Fruit fly (Drosophila melanogaster) whole organism, embryonic: ENCODE data around the gene IA-2.

ENCODE experiments used
- Blimp-1 ChIP-seq: fragments of 200-800 bp; sonication (Bioruptor generic); optimal IDR thresholded peaks from 3 replicates; lab custom pipeline; 2018; ENCODE audit warnings: missing biosample characterization, missing genetic modification characterization, mild to moderate bottlenecking, moderate library complexity, missing genetic modification reagents
- CG10147 ChIP-seq: fragments of 200-800 bp; sonication (Bioruptor generic); optimal IDR thresholded peaks from 2 replicates; lab custom pipeline; 2019; ENCODE audit warnings: missing biosample characterization, mild to moderate bottlenecking, missing genetic modification characterization, moderate library complexity
- CG10209 ChIP-seq: fragments of 200-800 bp; sonication (Bioruptor generic); optimal IDR thresholded peaks from 3 replicates; lab custom pipeline; 2017; ENCODE audit warnings: missing biosample characterization, mild to moderate bottlenecking, missing genetic modification characterization, missing genetic modification reagents
- CG1024 ChIP-seq: fragments of 200-800 bp; sonication (Bioruptor generic); IDR thresholded peaks from 2 replicates; pipeline ENCODE4 v1.3.6; 2022; ENCODE audit warnings: missing biosample characterization, missing genetic modification characterization
- CG11093 ChIP-seq: fragments of 200-800 bp; sonication (Bioruptor generic); IDR thresholded peaks from 3 replicates; pipeline ENCODE4 v1.3.6; 2022; ENCODE audit warnings: missing biosample characterization, missing genetic modification characterization
- CG11695 ChIP-seq: fragments of 200-800 bp; sonication (Bioruptor generic); IDR thresholded peaks from 3 replicates; pipeline ENCODE4 v1.3.6; 2022; ENCODE audit warnings: missing biosample characterization, missing genetic modification characterization
- CG12219 ChIP-seq: fragments of 200-800 bp; sonication (Bioruptor generic); optimal IDR thresholded peaks from 3 replicates; lab custom pipeline; 2018; ENCODE audit warnings: missing biosample characterization, mild to moderate bottlenecking, missing genetic modification characterization
- CG12391 ChIP-seq: fragments of 200-800 bp; sonication (Bioruptor generic); optimal IDR thresholded peaks from 3 replicates; lab custom pipeline; 2018; ENCODE audit warnings: missing biosample characterization, mild to moderate bottlenecking, missing genetic modification characterization, moderate library complexity
- CG14965 ChIP-seq: fragments of 200-800 bp; sonication (Bioruptor generic); optimal IDR thresholded peaks from 2 replicates; lab custom pipeline; 2016; ENCODE audit warnings: missing biosample characterization, missing genetic modification characterization, borderline replicate concordance
- CG1603 ChIP-seq: fragments of 200-800 bp; sonication (Bioruptor generic); optimal IDR thresholded peaks from 2 replicates; lab custom pipeline; 2019; ENCODE audit warnings: missing biosample characterization, mild to moderate bottlenecking, missing genetic modification characterization, moderate library complexity
- CG18011 ChIP-seq: fragments of 200-800 bp; sonication (Bioruptor generic); optimal IDR thresholded peaks from 2 replicates; lab custom pipeline; 2017; ENCODE audit warnings: missing biosample characterization, missing genetic modification characterization, mild to moderate bottlenecking, moderate library complexity, missing genotype
- CG18599 ChIP-seq: fragments of 200-800 bp; sonication (Bioruptor generic); optimal IDR thresholded peaks from 3 replicates; lab custom pipeline; 2017; ENCODE audit warnings: missing biosample characterization, missing genetic modification characterization, mild to moderate bottlenecking, moderate library complexity, missing genetic modification reagents
- CG2202 ChIP-seq: fragments of 200-800 bp; sonication (Bioruptor generic); optimal IDR thresholded peaks from 2 replicates; lab custom pipeline; 2018; ENCODE audit warnings: missing biosample characterization, mild to moderate bottlenecking, missing genetic modification characterization
- CG2712 ChIP-seq: fragments of 200-800 bp; optimal IDR thresholded peaks from 3 replicates; lab custom pipeline; 2019; ENCODE audit warnings: missing biosample characterization, mild to moderate bottlenecking, missing genetic modification characterization, moderate library complexity
- CG34422 ChIP-seq: fragments of 200-800 bp; sonication (Bioruptor generic); IDR thresholded peaks from 3 replicates; pipeline ENCODE4 v1.3.6; 2022; ENCODE audit warnings: missing biosample characterization, missing genetic modification characterization
- CG6254 ChIP-seq: fragments of 200-800 bp; sonication (Bioruptor generic); optimal IDR thresholded peaks from 3 replicates; lab custom pipeline; 2017; ENCODE audit warnings: mild to moderate bottlenecking, missing biosample characterization, missing genetic modification reagents, missing genetic modification characterization
- CG7372 ChIP-seq: fragments of 200-800 bp; sonication (Bioruptor generic); IDR thresholded peaks from 2 replicates; pipeline ENCODE4 v1.3.6; 2022; ENCODE audit warnings: missing biosample characterization, missing genetic modification characterization
- CG7928 ChIP-seq: fragments of 200-800 bp; sonication (Bioruptor generic); optimal IDR thresholded peaks from 2 replicates; lab custom pipeline; 2017; ENCODE audit warnings: missing biosample characterization, mild to moderate bottlenecking, missing genetic modification characterization
- CG9932 ChIP-seq: fragments of 200-800 bp; sonication (Bioruptor generic); IDR thresholded peaks from 2 replicates; pipeline ENCODE4 v1.3.6; 2022; ENCODE audit warnings: missing biosample characterization, missing genetic modification characterization
- D ChIP-seq, 2 experiments: fragments of 200-800 bp in 1 of 2; fragments of >200 bp in 1 of 2; sonication (Bioruptor generic) in 1 of 2; optimal IDR thresholded peaks; 2 replicates in 1 of 2; 3 replicates in 1 of 2; lab custom pipeline; 2017; ENCODE audit warnings: mild to moderate bottlenecking in 1 of 2, missing biosample characterization in 1 of 2, missing genetic modification characterization in 1 of 2, missing genetic modification reagents in 1 of 2
- Dip3 ChIP-seq: fragments of 200-800 bp; sonication (Bioruptor generic); optimal IDR thresholded peaks from 3 replicates; lab custom pipeline; 2016; ENCODE audit warnings: missing biosample characterization, missing genetic modification characterization
- Dp ChIP-seq: fragments of 200-800 bp; sonication (Bioruptor generic); optimal IDR thresholded peaks from 2 replicates; lab custom pipeline; 2018; ENCODE audit warnings: missing biosample characterization, mild to moderate bottlenecking, missing genetic modification characterization, moderate library complexity
- E2f1 ChIP-seq: fragments of 200-800 bp; sonication (Bioruptor generic); IDR thresholded peaks from 2 replicates; pipeline ENCODE4 v1.3.6; 2022; ENCODE audit warnings: missing biosample characterization, missing genetic modification characterization
- Ets97D ChIP-seq: fragments of 200-800 bp; sonication (Bioruptor generic); optimal IDR thresholded peaks from 3 replicates; lab custom pipeline; 2016; ENCODE audit warnings: missing biosample characterization, missing genetic modification characterization
- Hmr ChIP-seq: fragments of 200-800 bp; sonication (Bioruptor generic); optimal IDR thresholded peaks from 3 replicates; lab custom pipeline; 2017; ENCODE audit warnings: mild to moderate bottlenecking, missing biosample characterization, missing genetic modification reagents, missing genetic modification characterization
- MESR4 ChIP-seq: fragments of 200-800 bp; sonication (Bioruptor generic); optimal IDR thresholded peaks from 2 replicates; lab custom pipeline; 2018; ENCODE audit warnings: missing biosample characterization, mild to moderate bottlenecking, missing genetic modification characterization, moderate library complexity
- NC2α ChIP-seq: fragments of 200-800 bp; sonication (Bioruptor generic); optimal IDR thresholded peaks from 2 replicates; lab custom pipeline; 2016; ENCODE audit warnings: missing biosample characterization, missing genetic modification characterization
- Ptx1 ChIP-seq: fragments of 200-800 bp; sonication (Bioruptor generic); IDR thresholded peaks from 2 replicates; pipeline ENCODE4 v1.3.6; 2022; ENCODE audit warnings: missing biosample characterization, missing genetic modification characterization
- Rfx ChIP-seq: fragments of 200-800 bp; sonication (Bioruptor generic); IDR thresholded peaks from 2 replicates; pipeline ENCODE4 v1.3.6; 2022; ENCODE audit warnings: missing biosample characterization, missing genetic modification characterization
- Side ChIP-seq: fragments of 200-800 bp; sonication (Bioruptor generic); optimal IDR thresholded peaks from 2 replicates; lab custom pipeline; 2016; ENCODE audit warnings: missing biosample characterization, missing genetic modification characterization
- Xbp1 ChIP-seq: fragments of 200-800 bp; sonication (Bioruptor generic); optimal IDR thresholded peaks from 3 replicates; lab custom pipeline; 2016; ENCODE audit warnings: missing biosample characterization, mild to moderate bottlenecking, missing genetic modification characterization
- Xrp1 ChIP-seq: fragments of 200-800 bp; sonication (Bioruptor generic); IDR thresholded peaks from 2 replicates; pipeline ENCODE4 v1.3.6; 2022; ENCODE audit warnings: missing biosample characterization, missing genetic modification characterization
- bowl ChIP-seq: fragments of 200-800 bp; sonication (Bioruptor generic); IDR thresholded peaks from 2 replicates; pipeline ENCODE4 v1.3.6; 2022; ENCODE audit warnings: missing biosample characterization, missing genetic modification characterization
- caup ChIP-seq: fragments of 200-800 bp; sonication (Bioruptor generic); optimal IDR thresholded peaks from 3 replicates; lab custom pipeline; 2017; ENCODE audit warnings: missing biosample characterization, mild to moderate bottlenecking, missing genetic modification characterization, moderate library complexity; ENCODE audit not compliant: severe bottlenecking
- crp ChIP-seq, 2 experiments: fragments of 200-800 bp; sonication (Bioruptor generic); optimal IDR thresholded peaks; 2 replicates in 1 of 2; 3 replicates in 1 of 2; lab custom pipeline; 2017; ENCODE audit warnings: missing biosample characterization in 2 of 2, missing genetic modification characterization in 2 of 2, mild to moderate bottlenecking in 1 of 2, moderate library complexity in 1 of 2
- eve ChIP-seq, 2 experiments: fragments of >200 bp; optimal IDR thresholded peaks; 2 replicates each; lab custom pipeline; 2017; ENCODE audit warnings: missing biosample characterization in 2 of 2, missing genetic modification characterization in 2 of 2
- hb ChIP-seq: fragments of 200-800 bp; sonication (Bioruptor generic); IDR thresholded peaks from 3 replicates; pipeline ENCODE4 v1.3.6; 2022; ENCODE audit warnings: missing biosample characterization, missing genetic modification characterization; ENCODE audit not compliant: partially characterized antibody
- lab ChIP-seq: fragments of 200-800 bp; sonication (Bioruptor generic); optimal IDR thresholded peaks from 3 replicates; lab custom pipeline; 2017; ENCODE audit warnings: missing biosample characterization, missing genetic modification characterization, mild to moderate bottlenecking, moderate library complexity, missing genetic modification reagents
- lmd ChIP-seq: fragments of 200-800 bp; sonication (Bioruptor generic); IDR thresholded peaks from 2 replicates; pipeline ENCODE4 v1.3.6; 2022; ENCODE audit warnings: missing biosample characterization, missing genetic modification characterization
- lov ChIP-seq, 2 experiments: fragments of 200-800 bp in 1 of 2; fragments of >200 bp in 1 of 2; sonication (Bioruptor generic) in 1 of 2; IDR thresholded peaks in 1 of 2; optimal IDR thresholded peaks in 1 of 2; 2 replicates in 1 of 2; 3 replicates in 1 of 2; pipeline versions ENCODE4 v1.3.6 to Lab custom; 2017 to 2022; ENCODE audit warnings: missing biosample characterization in 1 of 2, missing genetic modification characterization in 1 of 2
- mam ChIP-seq: fragments of 200-800 bp; sonication (Bioruptor generic); optimal IDR thresholded peaks from 3 replicates; lab custom pipeline; 2016; ENCODE audit warnings: missing biosample characterization, missing genetic modification characterization
- nerfin-2 ChIP-seq: fragments of 200-800 bp; sonication (Bioruptor generic); IDR thresholded peaks from 2 replicates; pipeline ENCODE4 v1.3.6; 2022; ENCODE audit warnings: missing biosample characterization, missing genetic modification characterization; ENCODE audit not compliant: partially characterized antibody
- pb ChIP-seq: fragments of 200-800 bp; sonication (Bioruptor generic); optimal IDR thresholded peaks from 3 replicates; lab custom pipeline; 2016; ENCODE audit warnings: missing biosample characterization, missing genetic modification characterization
- pros ChIP-seq: fragments of 200-800 bp; sonication (Bioruptor generic); optimal IDR thresholded peaks from 3 replicates; lab custom pipeline; 2019; ENCODE audit warnings: missing biosample characterization, mild to moderate bottlenecking, missing genetic modification characterization, moderate library complexity
- psq ChIP-seq: fragments of 200-800 bp; sonication (Bioruptor generic); optimal IDR thresholded peaks from 2 replicates; lab custom pipeline; 2017; ENCODE audit warnings: missing biosample characterization, missing genetic modification characterization
- rib ChIP-seq: fragments of 200-800 bp; sonication (Bioruptor generic); IDR thresholded peaks from 2 replicates; pipeline ENCODE4 v1.3.6; 2022; ENCODE audit warnings: missing biosample characterization, missing genetic modification characterization
- salm ChIP-seq: fragments of 200-800 bp; sonication (Bioruptor generic); optimal IDR thresholded peaks from 2 replicates; lab custom pipeline; 2018; ENCODE audit warnings: missing biosample characterization, mild to moderate bottlenecking, missing genetic modification characterization
- tx ChIP-seq: fragments of 200-800 bp; sonication (Bioruptor generic); optimal IDR thresholded peaks from 2 replicates; lab custom pipeline; 2016; ENCODE audit warnings: missing biosample characterization, missing genetic modification characterization
- zen2 ChIP-seq: fragments of 200-800 bp; sonication (Bioruptor generic); IDR thresholded peaks from 3 replicates; pipeline ENCODE4 v1.3.6; 2022; ENCODE audit warnings: missing biosample characterization, missing genetic modification characterization; ENCODE audit not compliant: partially characterized antibody

IA-2 gene

DNA sequence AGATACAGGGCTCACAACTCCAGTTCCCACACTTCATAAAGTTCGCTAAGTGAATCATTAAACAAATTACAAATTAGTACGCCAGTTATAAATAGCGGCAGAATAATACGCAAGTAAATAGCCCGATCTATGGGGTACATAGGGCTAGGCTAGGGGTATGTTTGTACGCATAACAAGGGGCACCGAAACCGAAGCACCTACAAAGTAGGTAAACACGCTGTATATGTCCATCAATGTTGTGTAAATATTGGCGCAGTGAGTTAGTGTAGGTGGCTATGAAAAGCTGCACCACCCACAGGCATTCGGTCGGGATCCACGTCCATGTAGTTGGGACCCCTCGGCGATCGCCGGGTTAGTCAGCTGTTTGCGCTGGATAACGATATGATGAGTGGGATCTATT is 24.3 kb upstream of the IA-2 start (continued):
- no peak for TF ChIP-seq eve (GFP tag; optimal IDR thresholded peaks at IDR 0.05; lab: Kevin White, UChicago)
- TF ChIP-seq CG2202 (tag; lab: Kevin White, UChicago): peak; percentile 99
- peak; percentile 3 for TF ChIP-seq Dp (GFP tag; lab: Kevin White, UChicago)
- peak; percentile 84 for TF ChIP-seq Dip3 (GFP tag; lab: Kevin White, UChicago)
- no peak for TF ChIP-seq D (optimal IDR thresholded peaks at IDR 0.05; lab: Kevin White, UChicago)
- TF ChIP-seq D (GFP tag; optimal IDR thresholded peaks at IDR 0.05; lab: Kevin White, UChicago): peak; percentile 96
- peak; percentile 93 for TF ChIP-seq CG1024 (GFP tag; lab: Robert Waterston, UW)
- TF ChIP-seq CG10209 (GFP tag; lab: Kevin White, UChicago): peak; percentile 97
- peak; percentile 5 for TF ChIP-seq pros (GFP tag; lab: Kevin White, UChicago)
- peak; percentile 85 for TF ChIP-seq tx (GFP tag; lab: Kevin White, UChicago)
- peak; percentile 79 for TF ChIP-seq CG18011 (GFP tag; lab: Kevin White, UChicago)
- no peak for TF ChIP-seq lov (optimal IDR thresholded peaks at IDR 0.05; lab: Kevin White, UChicago)
- peak; percentile 94 for TF ChIP-seq lov (GFP tag; IDR thresholded peaks at IDR 0.05; lab: Robert Waterston, UW)
- peak; percentile 93 for TF ChIP-seq CG12219 (GFP tag; lab: Kevin White, UChicago)
- TF ChIP-seq pb (GFP tag; lab: Kevin White, UChicago): peak; percentile 91
- peak; percentile 91 for TF ChIP-seq CG14965
- peak; percentile 96 for TF ChIP-seq CG1603 (tag; lab: Kevin White, UChicago)
- peak; percentile 80 for TF ChIP-seq CG12391 (tag; lab: Kevin White, UChicago)
- no peak for TF ChIP-seq zen2
- TF ChIP-seq NC2α: peak; percentile 95
- TF ChIP-seq bowl (GFP tag; lab: Robert Waterston, UW): peak; percentile 78
- no peak for TF ChIP-seq nerfin-2
- TF ChIP-seq Blimp-1: peak; percentile 95
- peak; percentile 97 for TF ChIP-seq caup (GFP tag; lab: Kevin White, UChicago)
- TF ChIP-seq hb: no peak
- TF ChIP-seq crp (GFP tag; optimal IDR thresholded peaks at IDR 0.05; lab: Kevin White, UChicago): peak in 1 of 2 experiments; percentile 59
- peak; percentile 63 for TF ChIP-seq MESR4 (GFP tag; lab: Kevin White, UChicago)
- peak; percentile 92 for TF ChIP-seq salm (tag; lab: Kevin White, UChicago)

DNA sequence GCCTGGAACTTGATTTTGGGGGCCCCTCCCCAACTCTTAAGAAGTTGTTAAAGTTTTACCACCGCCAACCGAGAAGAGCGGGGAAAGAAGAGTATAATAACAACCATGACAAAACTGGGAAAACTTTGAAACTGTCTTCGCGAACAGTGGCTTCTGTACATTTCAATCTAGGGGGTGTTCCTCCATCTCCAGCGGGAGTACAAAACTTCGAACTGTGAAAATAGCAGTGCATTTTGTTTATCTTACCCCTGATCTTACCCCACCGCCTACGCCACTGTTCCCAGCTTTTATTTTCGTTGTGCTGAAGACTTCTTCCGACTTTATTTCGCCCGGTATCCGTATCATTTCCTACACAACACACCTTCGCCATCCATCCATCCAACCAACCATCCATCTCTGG is 23.1 kb upstream of the IA-2 start:
- TF ChIP-seq rib (GFP tag; lab: Robert Waterston, UW) (0 out of 2 replicates have a peak, but pooled peaks have one; percentile 30), CG11093 (peak; percentile 36; the same call in 1 of the 3 replicates), psq (peak; percentile 12), CG34422 (GFP tag; lab: Robert Waterston, UW) (0 out of 3 replicates have a peak, but pooled peaks have one; percentile 8), lmd (peak; percentile 41; the same call in 1 of the 2 replicates), CG7372 (GFP tag; lab: Robert Waterston, UW) (peak; percentile 32; the same call in 1 of the 2 replicates), E2f1 (GFP tag; lab: Robert Waterston, UW) (0 out of 2 replicates have a peak, but pooled peaks have one; percentile 15), CG2712 (peak; percentile 0), CG6254 (GFP tag; lab: Kevin White, UChicago) (peak; percentile 1), Ets97D (GFP tag; lab: Kevin White, UChicago) (no peak), CG18599 (GFP tag; lab: Kevin White, UChicago) (peak; percentile 40), Xrp1 (GFP tag; lab: Robert Waterston, UW) (peak; percentile 53), Side (GFP tag; lab: Kevin White, UChicago) (no peak), Ptx1 (peak; percentile 35; the same call in 1 of the 2 replicates), mam (GFP tag; lab: Kevin White, UChicago) (peak; percentile 19), CG7928 (GFP tag; lab: Kevin White, UChicago) (no peak), lab (GFP tag; lab: Kevin White, UChicago) (peak; percentile 38), Hmr (peak; percentile 48), Xbp1 (GFP tag; lab: Kevin White, UChicago) (peak; percentile 11), CG10147 (GFP tag; lab: Kevin White, UChicago) (no peak), Rfx (GFP tag; lab: Robert Waterston, UW) (peak; percentile 68), CG11695 (GFP tag; lab: Robert Waterston, UW) (0 out of 3 replicates have a peak, but pooled peaks have one; percentile 39), CG9932 (GFP tag; lab: Robert Waterston, UW) (peak; percentile 61)
